Fruit fly (Drosophila melanogaster) whole organism, wandering third instar larva: ENCODE data around the gene Nepl17.

ENCODE experiments used
- GATAd ChIP-seq: sonication (Bioruptor generic); optimal IDR thresholded peaks from 2 replicates; lab custom pipeline; 2016; ENCODE audit warnings: missing biosample characterization, missing genetic modification characterization
- Hnf4 ChIP-seq: fragments of 200-800 bp; sonication (Bioruptor generic); optimal IDR thresholded peaks from 2 replicates; lab custom pipeline; 2016; ENCODE audit warnings: missing biosample characterization, mild to moderate bottlenecking, missing genetic modification characterization
- OdsH ChIP-seq: fragments of 200-800 bp; sonication (Bioruptor generic); optimal IDR thresholded peaks from 2 replicates; lab custom pipeline; 2016; ENCODE audit warnings: missing biosample characterization, mild to moderate bottlenecking, missing genetic modification characterization
- dl ChIP-seq, 2 experiments: fragments of 175-275, 200-275 bp in 1 of 2; fragments of 200-275 bp in 1 of 2; sonication (Bioruptor generic); optimal IDR thresholded peaks; lab custom pipeline; 2018; ENCODE audit warnings: mild to moderate bottlenecking in 2 of 2, missing biosample characterization in 2 of 2, missing genetic modification characterization in 2 of 2, moderate library complexity in 2 of 2; ENCODE audit not compliant: partially characterized antibody in 2 of 2, insufficient read depth in 1 of 2
- h ChIP-seq: fragments of 200-800 bp; sonication (Bioruptor generic); optimal IDR thresholded peaks from 3 replicates; lab custom pipeline; 2016; ENCODE audit warnings: missing biosample characterization, mild to moderate bottlenecking, missing genetic modification characterization

DNA sequence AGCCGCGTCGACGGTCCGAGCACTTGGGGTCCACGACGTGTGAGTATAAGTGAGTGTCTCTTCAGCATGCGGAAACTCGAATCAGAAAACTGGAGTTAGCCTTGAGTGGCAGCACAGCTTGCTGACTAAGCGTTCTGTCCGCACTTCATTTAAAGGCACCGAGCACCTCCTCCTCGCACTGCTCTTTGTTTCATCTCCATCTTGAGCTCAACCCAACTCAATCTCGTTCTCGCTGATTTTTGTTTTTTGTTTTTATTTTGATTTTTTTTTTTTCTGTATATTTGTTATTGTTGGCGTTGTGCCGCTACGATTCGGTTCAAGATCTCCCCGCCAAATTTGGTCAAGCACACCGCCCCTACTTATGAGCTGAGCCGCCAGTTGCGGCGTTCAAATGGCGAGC, 22.3 kb downstream of the Nepl17 start:
- TF ChIP-seq dl (GFP tag; optimal IDR thresholded peaks at IDR 0.05; lab: Kevin White, UChicago; ENCODE audit: insufficient read depth in 1 of 2, partially characterized antibody in 2 of 2) (no peak), h (no peak), Hnf4 (GFP tag; lab: Kevin White, UChicago) (no peak), OdsH (GFP tag; lab: Kevin White, UChicago) (no peak), GATAd (GFP tag; lab: Kevin White, UChicago) (no peak)
